Fruit fly (Drosophila melanogaster) whole organism: ENCODE data around the gene CG31098.

Experiments used
- CG8478 ChIP-seq: fragments of >200 bp; optimal IDR thresholded peaks from 2 replicates; lab custom pipeline; 2018; ENCODE audit warnings: inconsistent platforms
- Dll ChIP-seq: fragments of >200 bp; optimal IDR thresholded peaks from 2 replicates; lab custom pipeline; 2017
- EcR ChIP-seq, 2 experiments: fragments of >200 bp; optimal IDR thresholded peaks; 2 replicates each; lab custom pipeline; 2017; ENCODE audit warnings: missing biosample characterization in 2 of 2, missing genetic modification characterization in 2 of 2, missing genetic modification reagents in 2 of 2
- pan ChIP-seq: fragments of >200 bp; optimal IDR thresholded peaks from 2 replicates; lab custom pipeline; 2017
- psq ChIP-seq: fragments of >200 bp; optimal IDR thresholded peaks from 2 replicates; lab custom pipeline; 2017
- usp ChIP-seq: fragments of >200 bp; optimal IDR thresholded peaks from 2 replicates; lab custom pipeline; 2017; ENCODE audit warnings: missing biosample characterization, missing genetic modification characterization, mixed read lengths

Gene CG31098

DNA sequence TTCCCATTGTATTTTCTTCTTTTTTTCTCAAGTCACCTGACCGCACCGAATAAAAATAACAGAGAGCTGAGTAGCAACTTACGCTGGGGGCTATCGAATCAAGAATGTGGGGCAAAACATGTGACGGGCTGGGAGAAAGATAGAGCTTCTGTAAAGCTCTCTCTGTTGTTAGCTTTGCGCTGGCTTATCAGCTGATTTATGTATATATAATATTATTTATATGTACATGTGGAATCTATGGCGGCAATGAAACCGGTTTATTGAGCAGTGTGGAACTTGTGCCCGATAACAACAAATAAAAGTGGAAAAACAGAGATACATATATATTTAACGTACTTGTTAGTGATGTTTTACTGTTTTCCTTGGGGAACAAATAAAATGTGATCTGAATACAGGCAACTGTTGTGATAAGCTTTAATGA, at the start of gene CG31098:
TSS of gene CG31098 (minus strand) at position 114 of the 421 bp plus-strand sequence.
- TF ChIP-seq usp (GFP tag; lab: Kevin White, UChicago) (no peak), pan (no peak), EcR (GFP tag; optimal IDR thresholded peaks at IDR 0.05; lab: Kevin White, UChicago) (no peak), Dll (lab: Kevin White, UChicago) (no peak), CG8478 (lab: Kevin White, UChicago) (no peak), psq (lab: Kevin White, UChicago) (no peak)

DNA sequence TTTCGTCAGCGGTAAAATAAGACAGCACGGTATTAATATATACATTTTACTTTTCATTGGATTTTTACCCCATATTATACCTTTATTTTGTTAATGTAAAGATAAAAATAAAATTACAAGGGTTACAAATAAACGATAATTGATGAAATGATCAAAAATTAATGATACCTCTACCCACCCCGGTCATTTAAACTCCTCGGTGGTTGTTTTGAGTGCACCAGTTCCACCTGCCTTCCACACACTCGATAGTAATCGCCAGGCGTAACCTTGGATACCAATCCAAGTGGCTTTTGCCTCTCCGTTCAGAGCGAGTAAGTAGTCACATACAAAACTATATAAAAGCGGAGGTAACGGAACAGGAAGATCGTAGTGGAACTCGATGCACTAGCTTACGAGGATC, 47.2 kb upstream of the CG31098 start, which contains the start of gene rha:
TSS of gene rha (plus strand) at position 301 of the 400 bp plus-strand sequence.
- no peak for TF ChIP-seq psq (lab: Kevin White, UChicago)
- TF ChIP-seq CG8478 (lab: Kevin White, UChicago), result no peak
- no peak for TF ChIP-seq usp (GFP tag; lab: Kevin White, UChicago)
- TF ChIP-seq EcR (GFP tag; optimal IDR thresholded peaks at IDR 0.05; lab: Kevin White, UChicago), result no peak
- no peak for TF ChIP-seq Dll (lab: Kevin White, UChicago)

DNA sequence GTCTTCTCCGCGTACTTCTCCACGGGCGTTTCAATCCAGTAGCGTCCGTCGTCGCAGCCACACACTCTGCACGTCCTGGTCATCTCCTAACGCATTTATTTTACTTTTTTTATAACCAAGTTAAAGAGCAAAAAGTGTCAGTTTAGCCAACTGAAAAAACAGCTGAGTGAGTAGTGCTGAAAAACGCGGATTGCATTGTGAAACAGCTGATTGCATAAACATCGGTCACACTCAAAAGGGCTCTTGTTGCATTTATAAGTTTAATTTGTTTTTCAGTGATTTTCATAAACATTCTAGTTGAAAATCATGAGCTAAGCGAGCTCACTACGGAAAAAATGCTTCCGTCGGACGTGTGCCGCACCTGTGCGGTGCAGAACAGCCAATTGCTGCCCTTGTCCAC, 42.3 kb upstream of the CG31098 start, which contains the start of the genes CG10669 and CG11902:
TSS of gene CG10669 (minus strand) at position 179 of the 400 bp plus-strand sequence.
TSS of gene CG11902 (plus strand) at position 193 of the 400 bp plus-strand sequence.
- no peak for TF ChIP-seq pan

DNA sequence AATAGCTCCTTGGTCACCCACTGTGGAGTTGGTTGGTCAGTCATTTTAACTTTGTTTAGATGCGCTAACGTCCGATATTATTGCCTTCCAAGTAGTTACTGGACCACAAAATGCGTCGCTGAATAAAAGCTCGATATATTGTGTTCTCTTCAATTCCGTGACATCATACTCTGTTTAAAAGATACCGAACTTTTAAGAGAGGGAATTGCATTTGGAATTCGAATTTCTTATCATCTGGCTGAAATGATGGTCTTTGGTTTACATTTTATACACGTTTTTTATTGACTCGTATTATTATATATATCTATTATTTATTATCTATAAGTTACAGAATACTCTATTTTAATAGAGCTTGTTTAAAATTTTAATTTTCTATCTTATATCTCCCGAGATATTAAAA, 38.3 kb upstream of the CG31098 start, which contains the start of gene CHKov2:
TSS of gene CHKov2 (minus strand) at position 101 of the 400 bp plus-strand sequence.
- TF ChIP-seq psq (lab: Kevin White, UChicago) (no peak), usp (GFP tag; lab: Kevin White, UChicago) (no peak), pan (no peak), EcR (GFP tag; optimal IDR thresholded peaks at IDR 0.05; lab: Kevin White, UChicago) (no peak), CG8478 (lab: Kevin White, UChicago) (no peak), Dll (lab: Kevin White, UChicago) (no peak)

DNA sequence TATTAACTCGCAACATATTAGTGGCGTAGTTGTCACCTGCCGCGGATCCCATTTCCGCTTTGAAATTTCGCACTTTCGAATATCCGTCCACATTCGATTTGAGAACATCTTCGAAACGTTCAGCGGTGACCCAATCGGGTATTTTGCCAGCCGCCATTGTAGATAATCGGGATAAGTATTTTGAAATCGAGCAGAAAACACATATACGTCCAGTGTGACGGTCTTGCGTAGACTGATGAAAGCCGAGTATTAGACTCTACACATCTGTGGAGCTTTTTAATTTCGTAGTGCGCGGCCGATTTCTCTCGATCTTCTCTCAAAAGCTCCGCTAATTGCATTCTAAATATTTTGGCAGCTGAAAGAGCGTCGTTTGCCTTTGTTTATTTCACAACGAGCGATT, 36.3 kb upstream of the CG31098 start, which contains the start of gene CHKov1:
TSS of gene CHKov1 (minus strand) at position 238 of the 400 bp plus-strand sequence.
- no peak for TF ChIP-seq CG8478 (lab: Kevin White, UChicago)
- no peak for TF ChIP-seq psq (lab: Kevin White, UChicago)

DNA sequence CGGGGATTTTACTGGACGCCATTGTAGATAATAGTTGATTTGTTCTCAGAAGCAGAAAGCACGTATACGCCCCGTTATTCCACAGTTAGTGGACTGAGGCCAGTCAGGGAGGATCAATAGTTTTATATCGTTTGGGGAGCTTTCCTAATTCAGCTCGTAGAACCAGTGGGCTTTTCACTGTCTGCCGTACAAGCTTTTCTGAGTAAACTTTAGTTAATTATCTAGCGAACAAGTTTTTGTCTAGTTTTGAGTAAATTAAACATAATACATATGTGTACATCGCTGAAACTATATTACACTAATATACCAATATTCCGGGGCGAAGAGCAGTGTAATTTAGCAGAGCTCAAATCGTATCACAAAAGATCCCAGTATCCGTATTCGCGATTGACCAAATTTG, 29.9 kb upstream of the CG31098 start, which contains the start of gene CG10562:
TSS of gene CG10562 (minus strand) at position 101 of the 400 bp plus-strand sequence.
- TF ChIP-seq psq (lab: Kevin White, UChicago), result no peak
- no peak for TF ChIP-seq EcR (GFP tag; optimal IDR thresholded peaks at IDR 0.05; lab: Kevin White, UChicago)
- TF ChIP-seq CG8478 (lab: Kevin White, UChicago), result no peak
- TF ChIP-seq pan, result no peak
- TF ChIP-seq usp (GFP tag; lab: Kevin White, UChicago), result no peak
- TF ChIP-seq Dll (lab: Kevin White, UChicago), result no peak

DNA sequence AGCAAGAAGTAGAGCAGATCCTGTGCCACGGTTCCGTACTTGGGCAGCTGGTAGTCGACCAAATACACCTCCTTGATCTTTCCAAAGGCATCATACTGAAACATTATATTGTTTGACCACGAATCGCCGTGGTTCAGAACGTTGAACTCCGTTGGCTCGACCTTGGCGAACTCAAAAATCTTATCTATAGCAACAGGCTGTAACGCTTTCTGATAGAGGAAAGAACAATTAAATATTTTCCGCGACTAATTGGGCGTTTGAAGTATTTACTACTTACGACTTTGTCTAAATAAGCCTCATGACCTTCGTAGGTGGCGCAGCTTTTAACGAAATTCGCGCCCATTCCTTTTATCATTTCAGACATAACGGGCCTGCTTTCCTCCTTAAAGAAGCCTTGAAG, 28.9 kb upstream of the CG31098 start:
- TF ChIP-seq EcR (GFP tag; optimal IDR thresholded peaks at IDR 0.05; lab: Kevin White, UChicago), result no peak
- no peak for TF ChIP-seq psq (lab: Kevin White, UChicago)
- no peak for TF ChIP-seq CG8478 (lab: Kevin White, UChicago)
- TF ChIP-seq pan, result no peak
- no peak for TF ChIP-seq Dll (lab: Kevin White, UChicago)
- no peak for TF ChIP-seq usp (GFP tag; lab: Kevin White, UChicago)

DNA sequence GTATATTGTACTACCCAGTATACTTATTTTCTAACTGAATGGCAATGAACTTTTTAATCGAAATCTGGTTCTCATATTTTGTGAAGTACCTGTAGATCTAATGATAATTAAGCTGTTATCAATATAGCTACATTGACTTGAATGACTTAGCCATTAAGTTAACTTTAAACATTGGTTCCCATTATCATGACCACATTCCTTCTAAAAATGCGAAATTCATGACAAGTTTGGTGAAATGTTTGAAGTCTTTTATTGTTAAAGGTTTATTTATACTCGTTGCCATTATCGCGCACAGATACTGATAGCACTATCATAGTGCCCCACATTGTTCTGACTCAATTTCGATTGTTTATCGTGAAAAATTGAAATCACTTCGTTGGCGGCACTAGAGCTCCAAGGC, 28.1 kb upstream of the CG31098 start:
- TF ChIP-seq psq (lab: Kevin White, UChicago), result no peak

DNA sequence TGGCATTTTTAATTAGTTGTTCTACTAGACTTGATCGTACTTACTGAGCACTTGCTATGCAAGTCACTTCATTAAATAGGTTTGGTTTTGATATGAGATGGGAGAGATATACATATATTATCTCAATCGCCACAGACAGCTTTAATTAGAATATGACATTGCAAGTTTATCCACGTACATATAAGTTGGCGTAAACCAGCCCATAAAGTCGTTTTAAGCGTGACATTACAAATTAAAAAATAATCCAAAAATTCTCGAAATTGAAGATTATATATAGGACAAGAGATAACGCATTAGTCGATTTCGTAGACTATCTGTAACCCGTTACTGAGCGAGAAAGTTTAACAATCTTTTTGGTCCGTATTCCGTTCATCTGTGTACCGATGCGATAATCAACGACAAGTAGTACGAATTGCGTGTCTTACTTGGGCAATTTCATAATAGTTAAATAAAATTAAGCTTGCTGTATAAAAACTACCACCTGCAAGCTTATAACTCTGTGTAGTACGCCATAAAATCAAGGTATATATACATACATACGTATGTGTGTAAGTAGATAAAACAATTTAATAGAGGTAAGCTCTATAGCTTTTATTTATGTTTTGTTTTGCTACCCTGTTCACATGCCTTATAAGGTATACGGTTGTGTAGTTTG, 27.4 kb upstream of the CG31098 start, which contains the start of gene CG10560:
TSS of gene CG10560 (minus strand) at position 51 of the 655 bp plus-strand sequence.
- TF ChIP-seq EcR (GFP tag; optimal IDR thresholded peaks at IDR 0.05; lab: Kevin White, UChicago) (no peak), Dll (lab: Kevin White, UChicago) (no peak), CG8478 (lab: Kevin White, UChicago) (no peak), psq (lab: Kevin White, UChicago) (no peak), pan (no peak), usp (GFP tag; lab: Kevin White, UChicago) (no peak)

DNA sequence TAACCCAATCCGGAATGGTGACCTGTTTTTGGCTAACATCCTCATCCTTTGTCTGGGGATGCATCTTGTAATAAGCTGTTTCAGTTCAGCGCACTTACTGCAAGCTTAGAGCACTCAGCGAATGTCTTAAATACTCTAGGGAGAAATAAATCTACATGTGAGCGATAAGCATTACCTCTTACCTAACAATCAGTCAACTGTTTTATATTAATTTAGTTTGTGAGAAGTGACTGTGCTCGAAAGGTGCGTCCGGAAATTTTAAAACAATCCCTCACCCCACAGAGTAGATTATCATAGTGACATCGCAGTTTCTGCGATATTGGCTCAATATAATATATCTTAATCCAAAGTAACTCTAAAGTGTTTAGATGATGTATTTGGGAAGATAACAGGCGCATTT, 25.2 kb upstream of the CG31098 start, which contains the start of gene CG10553:
TSS of gene CG10553 (minus strand) at position 101 of the 400 bp plus-strand sequence.
- no peak for TF ChIP-seq usp (GFP tag; lab: Kevin White, UChicago)
- TF ChIP-seq psq (lab: Kevin White, UChicago), result no peak
- TF ChIP-seq Dll (lab: Kevin White, UChicago), result no peak
- no peak for TF ChIP-seq EcR (GFP tag; optimal IDR thresholded peaks at IDR 0.05; lab: Kevin White, UChicago)
- TF ChIP-seq CG8478 (lab: Kevin White, UChicago), result no peak
- TF ChIP-seq pan, result no peak

DNA sequence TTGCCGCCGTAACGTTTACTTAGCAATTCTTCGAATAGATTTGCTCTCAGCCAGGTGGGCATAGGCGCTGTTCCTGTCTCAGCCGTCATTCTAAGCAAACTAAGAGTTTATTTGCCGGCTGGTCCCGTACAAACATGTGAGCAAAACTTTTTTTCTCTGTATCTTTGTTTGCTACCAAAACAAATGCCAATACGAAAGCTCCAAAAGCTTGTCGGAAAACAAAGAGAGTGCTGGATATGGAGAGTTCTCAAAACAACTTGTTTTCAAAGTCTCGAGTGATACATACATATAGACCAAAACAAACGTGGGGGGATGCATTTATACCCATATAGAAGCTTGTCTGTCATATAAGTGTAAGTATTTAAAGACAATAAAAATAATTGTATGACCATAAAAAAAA, 23.2 kb upstream of the CG31098 start, which contains the start of gene CG10559:
TSS of gene CG10559 (minus strand) at position 101 of the 400 bp plus-strand sequence.
- TF ChIP-seq usp (GFP tag; lab: Kevin White, UChicago), result no peak

DNA sequence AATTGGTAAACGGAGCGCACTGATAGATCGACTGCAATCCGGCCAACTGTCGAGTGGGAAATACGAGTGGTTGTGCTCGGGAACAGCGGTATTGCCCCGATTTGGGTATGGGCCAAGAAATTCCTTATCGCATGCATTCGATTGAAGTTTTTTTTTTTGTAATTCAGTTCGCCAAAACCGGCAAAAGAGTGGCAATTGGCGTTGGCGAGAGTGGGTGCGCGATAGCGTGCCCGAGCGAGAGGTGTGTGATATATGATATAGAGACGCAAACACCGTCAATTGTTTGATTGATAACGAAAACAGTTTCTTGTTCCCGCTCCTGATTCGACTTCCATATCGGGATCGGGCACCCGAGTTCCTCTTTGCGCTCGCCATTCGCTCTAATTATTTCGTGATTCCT, 21.0 kb upstream of the CG31098 start, which contains the start of gene CG31087:
TSS of gene CG31087 (minus strand) at position 63 of the 400 bp plus-strand sequence.
- TF ChIP-seq EcR (GFP tag; optimal IDR thresholded peaks at IDR 0.05; lab: Kevin White, UChicago) (no peak), CG8478 (lab: Kevin White, UChicago) (no peak), psq (lab: Kevin White, UChicago) (no peak), pan (no peak), usp (GFP tag; lab: Kevin White, UChicago) (no peak), Dll (lab: Kevin White, UChicago) (no peak)
